Fruit fly (Drosophila melanogaster) whole organism: ENCODE data around the gene CG12017.

Experiments used
- CG8478 ChIP-seq: fragments of >200 bp; optimal IDR thresholded peaks from 2 replicates; lab custom pipeline; 2018; ENCODE audit warnings: inconsistent platforms
- EcR ChIP-seq, 2 experiments: fragments of >200 bp; optimal IDR thresholded peaks; 2 replicates each; lab custom pipeline; 2017; ENCODE audit warnings: missing biosample characterization in 2 of 2, missing genetic modification characterization in 2 of 2, missing genetic modification reagents in 2 of 2
- pan ChIP-seq: fragments of >200 bp; optimal IDR thresholded peaks from 2 replicates; lab custom pipeline; 2017
- usp ChIP-seq: fragments of >200 bp; optimal IDR thresholded peaks from 2 replicates; lab custom pipeline; 2017; ENCODE audit warnings: missing biosample characterization, missing genetic modification characterization, mixed read lengths

DNA sequence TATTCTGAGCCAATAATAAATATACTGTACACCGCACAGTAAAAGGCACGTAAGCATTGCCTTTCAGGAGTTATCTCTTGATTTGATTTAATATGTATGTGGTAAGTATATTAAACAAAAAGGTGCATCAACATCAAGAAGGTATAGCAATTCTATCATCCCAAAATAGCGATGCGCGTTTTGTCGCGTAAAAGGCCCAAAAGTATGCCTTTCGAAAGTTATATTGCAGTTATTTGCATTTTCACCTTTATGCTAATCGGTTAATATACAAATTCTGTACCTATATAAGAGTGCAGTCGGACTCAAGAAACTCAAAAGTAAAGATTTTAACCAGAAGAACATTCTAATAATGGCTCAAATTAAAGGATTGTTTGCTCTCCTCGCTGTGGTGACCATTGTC is 35.2 kb downstream of the CG12017 start, which contains the start of gene Drsl4:
- TF ChIP-seq CG8478 (lab: Kevin White, UChicago), result no peak
- TF ChIP-seq usp (GFP tag; lab: Kevin White, UChicago), result no peak
- TF ChIP-seq pan (lab: Kevin White, UChicago), result no peak
- TF ChIP-seq EcR (GFP tag; optimal IDR thresholded peaks at IDR 0.05; lab: Kevin White, UChicago), result no peak
